Fruit fly (Drosophila melanogaster): Measurements from ENCODE around the gene Hr38.

- TF ChIP-seq pan (optimal IDR thresholded peaks at IDR 0.05) (no peak), psq (optimal IDR thresholded peaks at IDR 0.05) (no peak), usp (GFP tag; optimal IDR thresholded peaks at IDR 0.05) (no peak)
Observed at dm6 chr2L:20688722-20689121, 25.7 kb downstream of the Hr38 start.
